Fruit fly (Drosophila melanogaster) whole organism, embryonic: ENCODE results near the gene Lsd-1.
A peak's percentile ranks its signal among the peaks of the same experiment; 100 is the strongest.

Source experiments
- Adf1 ChIP-seq: fragments of 200-800 bp; sonication (Bioruptor generic); IDR thresholded peaks from 2 replicates; pipeline ENCODE4 v1.3.6; 2022; ENCODE audit warnings: missing biosample characterization, missing genetic modification characterization
- Aef1 ChIP-seq: fragments of 200-800 bp; sonication (Bioruptor generic); IDR thresholded peaks from 3 replicates; pipeline ENCODE4 v1.3.6; 2022; ENCODE audit warnings: missing biosample characterization, missing genetic modification characterization
- Atf3 ChIP-seq: fragments of 200-800 bp; sonication (Bioruptor generic); optimal IDR thresholded peaks from 3 replicates; lab custom pipeline; 2016; ENCODE audit warnings: missing biosample characterization, missing genetic modification characterization
- BtbVII ChIP-seq: fragments of 200-800 bp; sonication (Bioruptor generic); optimal IDR thresholded peaks from 3 replicates; lab custom pipeline; 2017; ENCODE audit warnings: missing biosample characterization, mild to moderate bottlenecking, missing genetic modification characterization
- C15 ChIP-seq: fragments of 200-800 bp; sonication (Bioruptor generic); IDR thresholded peaks from 3 replicates; pipeline ENCODE4 v1.3.6; 2022; ENCODE audit warnings: missing biosample characterization, missing genetic modification characterization
- CG10366 ChIP-seq: fragments of 200-800 bp; sonication (Bioruptor generic); IDR thresholded peaks from 2 replicates; pipeline ENCODE4 v1.3.6; 2022; ENCODE audit warnings: missing biosample characterization, missing genetic modification characterization
- CG11085 ChIP-seq: fragments of 200-800 bp; sonication (Bioruptor generic); IDR thresholded peaks from 2 replicates; pipeline ENCODE4 v1.3.6; 2022; ENCODE audit warnings: missing biosample characterization, missing genetic modification characterization
- CG11093 ChIP-seq: fragments of 200-800 bp; sonication (Bioruptor generic); IDR thresholded peaks from 3 replicates; pipeline ENCODE4 v1.3.6; 2022; ENCODE audit warnings: missing biosample characterization, missing genetic modification characterization
- CG13424 ChIP-seq: fragments of 200-800 bp; sonication (Bioruptor generic); optimal IDR thresholded peaks from 2 replicates; lab custom pipeline; 2019; ENCODE audit warnings: missing biosample characterization, mild to moderate bottlenecking, missing genetic modification characterization, moderate library complexity
- CG13624 ChIP-seq: fragments of 200-800 bp; sonication (Bioruptor generic); optimal IDR thresholded peaks from 2 replicates; lab custom pipeline; 2016; ENCODE audit warnings: missing biosample characterization, missing genetic modification characterization
- CG14014 ChIP-seq: fragments of 200-800 bp; sonication (Bioruptor generic); IDR thresholded peaks from 2 replicates; pipeline ENCODE4 v1.3.6; 2022; ENCODE audit warnings: missing biosample characterization, missing genetic modification characterization
- CG1792 ChIP-seq: fragments of 200-800 bp; sonication (Bioruptor generic); optimal IDR thresholded peaks from 2 replicates; lab custom pipeline; 2016; ENCODE audit warnings: missing biosample characterization, missing genetic modification characterization
- CG2875 ChIP-seq: fragments of 200-800 bp; sonication (Bioruptor generic); optimal IDR thresholded peaks from 2 replicates; lab custom pipeline; 2017; ENCODE audit warnings: missing biosample characterization, mild to moderate bottlenecking, missing genetic modification characterization, missing genetic modification reagents
- CG31388 ChIP-seq: fragments of 200-800 bp; sonication (Bioruptor generic); optimal IDR thresholded peaks from 2 replicates; lab custom pipeline; 2016; ENCODE audit warnings: missing biosample characterization, missing genetic modification characterization
- CG7357 ChIP-seq: fragments of 200-800 bp; sonication (Bioruptor generic); IDR thresholded peaks from 3 replicates; pipeline ENCODE4 v1.3.6; 2022; ENCODE audit warnings: missing biosample characterization, missing genetic modification characterization
- CG7928 ChIP-seq: fragments of 200-800 bp; sonication (Bioruptor generic); optimal IDR thresholded peaks from 2 replicates; lab custom pipeline; 2017; ENCODE audit warnings: missing biosample characterization, mild to moderate bottlenecking, missing genetic modification characterization
- CG7987 ChIP-seq: fragments of 200-800 bp; sonication (Bioruptor generic); optimal IDR thresholded peaks from 2 replicates; lab custom pipeline; 2018; ENCODE audit warnings: missing biosample characterization, mild to moderate bottlenecking, missing genetic modification characterization, moderate library complexity
- CG8765 ChIP-seq: fragments of 200-800 bp; sonication (Bioruptor generic); IDR thresholded peaks from 2 replicates; pipeline ENCODE4 v1.3.6; 2022; ENCODE audit warnings: missing biosample characterization, missing genetic modification characterization
- CG9437 ChIP-seq: fragments of 200-800 bp; sonication (Bioruptor generic); optimal IDR thresholded peaks from 2 replicates; lab custom pipeline; 2018; ENCODE audit warnings: missing biosample characterization, mild to moderate bottlenecking, missing genetic modification characterization
- CG9817 ChIP-seq: fragments of 200-800 bp; sonication (Bioruptor generic); optimal IDR thresholded peaks from 2 replicates; lab custom pipeline; 2018; ENCODE audit warnings: missing biosample characterization, mild to moderate bottlenecking, missing genetic modification characterization, moderate library complexity
- GATAe ChIP-seq: fragments of 200-800 bp; sonication (Bioruptor generic); conservative IDR thresholded peaks from 2 replicates; pipeline ENCODE4 v1.3.6; 2022; ENCODE audit warnings: missing biosample characterization, missing genetic modification characterization
- HLH4C ChIP-seq: fragments of 200-800 bp; sonication (Bioruptor generic); IDR thresholded peaks from 3 replicates; pipeline ENCODE4 v1.3.6; 2022; ENCODE audit warnings: missing biosample characterization, missing genetic modification characterization; ENCODE audit not compliant: partially characterized antibody
- Hr51 ChIP-seq, 2 experiments: fragments of 200-800 bp; sonication (Bioruptor generic); optimal IDR thresholded peaks; 2 replicates in 1 of 2; 3 replicates in 1 of 2; lab custom pipeline; 2016 to 2018; ENCODE audit warnings: missing biosample characterization in 2 of 2, missing genetic modification characterization in 2 of 2, mild to moderate bottlenecking in 1 of 2, moderate library complexity in 1 of 2
- Kr ChIP-seq: fragments of 200-800 bp; sonication (Bioruptor generic); optimal IDR thresholded peaks from 2 replicates; lab custom pipeline; 2017; ENCODE audit warnings: missing biosample characterization, mild to moderate bottlenecking, missing genetic modification characterization
- Mrtf ChIP-seq: fragments of 200-800 bp; sonication (Bioruptor generic); IDR thresholded peaks from 3 replicates; pipeline ENCODE4 v1.3.6; 2022; ENCODE audit warnings: missing biosample characterization, missing genetic modification characterization
- Myb ChIP-seq: fragments of 200-800 bp; sonication (Bioruptor generic); optimal IDR thresholded peaks from 2 replicates; lab custom pipeline; 2016; ENCODE audit warnings: missing biosample characterization, missing genetic modification characterization
- NC2α ChIP-seq: fragments of 200-800 bp; sonication (Bioruptor generic); optimal IDR thresholded peaks from 2 replicates; lab custom pipeline; 2016; ENCODE audit warnings: missing biosample characterization, missing genetic modification characterization
- Six4 ChIP-seq: fragments of 200-800 bp; sonication (Bioruptor generic); optimal IDR thresholded peaks from 2 replicates; lab custom pipeline; 2016; ENCODE audit warnings: missing biosample characterization, missing genetic modification characterization
- Sox102F ChIP-seq: fragments of 200-800 bp; sonication (Bioruptor generic); optimal IDR thresholded peaks from 2 replicates; lab custom pipeline; 2018; ENCODE audit warnings: missing biosample characterization, mild to moderate bottlenecking, missing genetic modification characterization, moderate library complexity
- Spps ChIP-seq: fragments of 200-800 bp; sonication (Bioruptor generic); optimal IDR thresholded peaks from 2 replicates; lab custom pipeline; 2018; ENCODE audit warnings: missing biosample characterization, mild to moderate bottlenecking, missing genetic modification characterization
- TFAM ChIP-seq: fragments of 200-800 bp; sonication (Bioruptor generic); optimal IDR thresholded peaks from 2 replicates; lab custom pipeline; 2017; ENCODE audit warnings: missing biosample characterization, missing genetic modification characterization, inconsistent platforms
- YL-1 ChIP-seq: fragments of 200-800 bp; sonication (Bioruptor generic); optimal IDR thresholded peaks from 3 replicates; lab custom pipeline; 2017; ENCODE audit warnings: missing biosample characterization, mild to moderate bottlenecking, missing genetic modification characterization
- abd-A ChIP-seq: fragments of 200-800 bp; sonication (Bioruptor generic); optimal IDR thresholded peaks from 3 replicates; lab custom pipeline; 2019; ENCODE audit warnings: missing biosample characterization, mild to moderate bottlenecking, missing genetic modification characterization, moderate library complexity
- ac ChIP-seq: fragments of 200-800 bp; sonication (Bioruptor generic); optimal IDR thresholded peaks from 3 replicates; lab custom pipeline; 2017; ENCODE audit warnings: missing biosample characterization, mild to moderate bottlenecking, missing genetic modification characterization
- ash1 ChIP-seq: fragments of 200-800 bp; sonication (Bioruptor generic); optimal IDR thresholded peaks from 2 replicates; lab custom pipeline; 2018; ENCODE audit warnings: missing biosample characterization, mild to moderate bottlenecking, missing genetic modification characterization
- crc ChIP-seq: fragments of 200-800 bp; sonication (Bioruptor generic); optimal IDR thresholded peaks from 2 replicates; lab custom pipeline; 2016; ENCODE audit warnings: missing biosample characterization, missing genetic modification characterization
- da ChIP-seq: fragments of 200-800 bp; sonication (Bioruptor generic); optimal IDR thresholded peaks from 2 replicates; lab custom pipeline; 2016; ENCODE audit warnings: missing biosample characterization, missing genetic modification characterization
- dan ChIP-seq: fragments of 200-800 bp; sonication (Bioruptor generic); IDR thresholded peaks from 2 replicates; pipeline ENCODE4 v1.3.6; 2022; ENCODE audit warnings: missing biosample characterization, missing genetic modification characterization
- dimm ChIP-seq: fragments of 200-800 bp; sonication (Bioruptor generic); IDR thresholded peaks from 2 replicates; pipeline ENCODE4 v1.3.6; 2022; ENCODE audit warnings: missing biosample characterization, missing genetic modification characterization
- en ChIP-seq: fragments of 200-800 bp; sonication (Bioruptor generic); optimal IDR thresholded peaks from 2 replicates; lab custom pipeline; 2016; ENCODE audit warnings: missing biosample characterization, missing genetic modification characterization
- fd102C ChIP-seq: fragments of 200-800 bp; sonication (Bioruptor generic); optimal IDR thresholded peaks from 2 replicates; lab custom pipeline; 2018; ENCODE audit warnings: missing biosample characterization, mild to moderate bottlenecking, missing genetic modification characterization, moderate library complexity
- gsb-n ChIP-seq: fragments of 200-800 bp; sonication (Bioruptor generic); optimal IDR thresholded peaks from 3 replicates; lab custom pipeline; 2018; ENCODE audit warnings: missing biosample characterization, mild to moderate bottlenecking, missing genetic modification characterization
- lilli ChIP-seq: fragments of 200-800 bp; sonication (Bioruptor generic); optimal IDR thresholded peaks from 3 replicates; lab custom pipeline; 2016; ENCODE audit warnings: missing biosample characterization, missing genetic modification characterization
- mld ChIP-seq: fragments of 200-800 bp; sonication (Bioruptor generic); IDR thresholded peaks from 3 replicates; pipeline ENCODE4 v1.3.6; 2022; ENCODE audit warnings: missing biosample characterization, missing genetic modification characterization; ENCODE audit not compliant: partially characterized antibody
- nerfin-2 ChIP-seq: fragments of 200-800 bp; sonication (Bioruptor generic); IDR thresholded peaks from 2 replicates; pipeline ENCODE4 v1.3.6; 2022; ENCODE audit warnings: missing biosample characterization, missing genetic modification characterization; ENCODE audit not compliant: partially characterized antibody
- pb ChIP-seq: fragments of 200-800 bp; sonication (Bioruptor generic); optimal IDR thresholded peaks from 3 replicates; lab custom pipeline; 2016; ENCODE audit warnings: missing biosample characterization, missing genetic modification characterization
- sim ChIP-seq: fragments of 200-800 bp; sonication (Bioruptor generic); IDR thresholded peaks from 2 replicates; pipeline ENCODE4 v1.3.6; 2022; ENCODE audit warnings: missing biosample characterization, missing genetic modification characterization
- slp2 ChIP-seq: fragments of 200-800 bp; sonication (Bioruptor generic); optimal IDR thresholded peaks from 2 replicates; lab custom pipeline; 2016; ENCODE audit warnings: missing biosample characterization, missing genetic modification characterization
- sqz ChIP-seq: fragments of 200-800 bp; sonication (Bioruptor generic); optimal IDR thresholded peaks from 3 replicates; lab custom pipeline; 2018; ENCODE audit warnings: missing biosample characterization, mild to moderate bottlenecking, missing genetic modification characterization
- stc ChIP-seq: fragments of 200-800 bp; sonication (Bioruptor generic); IDR thresholded peaks from 2 replicates; pipeline ENCODE4 v1.3.6; 2022; ENCODE audit warnings: missing biosample characterization, missing genetic modification characterization
- toy ChIP-seq: fragments of 200-800 bp; sonication (Bioruptor generic); IDR thresholded peaks from 2 replicates; pipeline ENCODE4 v1.3.6; 2022; ENCODE audit warnings: missing biosample characterization, missing genetic modification characterization
- trh ChIP-seq: fragments of 200-800 bp; sonication (Bioruptor generic); optimal IDR thresholded peaks from 2 replicates; lab custom pipeline; 2016; ENCODE audit warnings: missing biosample characterization, missing genetic modification characterization

Lsd-1 gene

DNA sequence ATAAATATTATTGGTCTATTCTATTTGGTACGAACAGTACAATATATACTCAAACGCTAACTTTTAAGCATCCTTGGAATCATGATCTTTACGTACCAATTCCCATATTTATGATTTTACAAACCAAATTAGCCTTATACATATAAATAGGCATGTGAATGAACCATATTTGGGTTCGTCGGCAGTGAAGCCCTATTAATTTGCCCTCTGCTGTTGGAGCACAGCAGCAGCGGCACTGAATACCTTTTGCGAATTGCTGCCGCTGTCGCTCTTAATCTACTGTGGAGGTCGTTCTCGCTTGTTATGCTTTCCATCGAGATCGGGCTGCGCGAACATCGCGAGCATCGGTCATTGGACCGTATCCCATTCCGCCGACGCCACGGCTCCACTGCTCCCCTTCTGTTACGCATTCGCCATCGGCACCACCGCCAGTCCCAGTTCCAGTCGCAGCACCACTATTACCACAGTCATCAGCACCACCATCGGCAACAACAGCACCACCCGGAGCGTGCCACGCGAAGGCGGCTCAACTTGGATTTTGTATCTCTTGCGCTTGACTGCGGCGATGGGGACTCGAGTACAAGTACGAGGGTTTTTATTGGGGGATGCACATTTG is 24.9 kb downstream of the Lsd-1 start (continued):
- TF ChIP-seq CG1792 (GFP tag; lab: Kevin White, UChicago) (no peak), Mrtf (no peak), GATAe (GFP tag; lab: Robert Waterston, UW) (no peak), gsb-n (tag; lab: Kevin White, UChicago) (no peak), CG9817 (tag; lab: Kevin White, UChicago) (no peak), mld (GFP tag; lab: Robert Waterston, UW) (no peak), CG7928 (GFP tag; lab: Kevin White, UChicago) (no peak), Aef1 (no peak), CG9437 (GFP tag; lab: Kevin White, UChicago) (no peak), abd-A (no peak), CG13424 (tag; lab: Kevin White, UChicago) (no peak), ash1 (GFP tag; lab: Kevin White, UChicago) (no peak), Six4 (GFP tag; lab: Kevin White, UChicago) (no peak), YL-1 (GFP tag; lab: Kevin White, UChicago) (no peak), CG10366 (GFP tag; lab: Robert Waterston, UW) (peak; percentile 15; the same call in 1 of the 2 replicates), stc (GFP tag; lab: Robert Waterston, UW) (no peak), nerfin-2 (GFP tag; lab: Robert Waterston, UW) (no peak), ac (GFP tag; lab: Kevin White, UChicago) (no peak), CG11085 (GFP tag; lab: Robert Waterston, UW) (no peak), Kr (GFP tag; lab: Kevin White, UChicago) (no peak), lilli (GFP tag; lab: Kevin White, UChicago) (peak; percentile 14), CG7357 (GFP tag; lab: Robert Waterston, UW) (no peak), CG31388 (GFP tag; lab: Kevin White, UChicago) (no peak), HLH4C (no peak), CG11093 (no peak), CG8765 (GFP tag; lab: Robert Waterston, UW) (no peak), Atf3 (GFP tag; lab: Kevin White, UChicago) (no peak), Sox102F (GFP tag; lab: Kevin White, UChicago) (no peak), NC2α (GFP tag; lab: Kevin White, UChicago) (no peak), CG7987 (GFP tag; lab: Kevin White, UChicago) (no peak), CG14014 (GFP tag; lab: Robert Waterston, UW) (no peak; the same call in 1 of the 2 replicates), dan (GFP tag; lab: Robert Waterston, UW) (no peak), CG2875 (GFP tag; lab: Kevin White, UChicago) (no peak), Spps (tag; lab: Kevin White, UChicago) (no peak), Adf1 (no peak; the same call in 1 of the 2 replicates), C15 (GFP tag; lab: Robert Waterston, UW) (no peak), sqz (GFP tag; lab: Kevin White, UChicago) (no peak), en (GFP tag; lab: Kevin White, UChicago) (no peak), Hr51 (GFP tag; optimal IDR thresholded peaks at IDR 0.05; lab: Kevin White, UChicago) (peak in 1 of 2 experiments; percentile 20), toy (GFP tag; lab: Robert Waterston, UW) (no peak), BtbVII (GFP tag; lab: Kevin White, UChicago) (no peak), trh (GFP tag; lab: Kevin White, UChicago) (no peak), dimm (no peak), slp2 (GFP tag; lab: Kevin White, UChicago) (no peak), fd102C (GFP tag; lab: Kevin White, UChicago) (no peak), sim (GFP tag; lab: Robert Waterston, UW) (no peak), TFAM (GFP tag; lab: Kevin White, UChicago) (no peak), CG13624 (GFP tag; lab: Kevin White, UChicago) (no peak), Myb (GFP tag; lab: Kevin White, UChicago) (no peak), da (no peak), crc (no peak), pb (GFP tag; lab: Kevin White, UChicago) (no peak)
